Fruit fly (Drosophila melanogaster) whole organism: ENCODE data around the gene CG31926.

Source experiments
- CG8478 ChIP-seq: fragments of >200 bp; optimal IDR thresholded peaks from 2 replicates; lab custom pipeline; 2018; ENCODE audit warnings: inconsistent platforms
- Dll ChIP-seq: fragments of >200 bp; optimal IDR thresholded peaks from 2 replicates; lab custom pipeline; 2017
- EcR ChIP-seq, 2 experiments: fragments of >200 bp; optimal IDR thresholded peaks; 2 replicates each; lab custom pipeline; 2017; ENCODE audit warnings: missing biosample characterization in 2 of 2, missing genetic modification characterization in 2 of 2, missing genetic modification reagents in 2 of 2
- pan ChIP-seq: fragments of >200 bp; optimal IDR thresholded peaks from 2 replicates; lab custom pipeline; 2017
- psq ChIP-seq: fragments of >200 bp; optimal IDR thresholded peaks from 2 replicates; lab custom pipeline; 2017
- usp ChIP-seq: fragments of >200 bp; optimal IDR thresholded peaks from 2 replicates; lab custom pipeline; 2017; ENCODE audit warnings: missing biosample characterization, missing genetic modification characterization, mixed read lengths

The CG31926 gene

DNA sequence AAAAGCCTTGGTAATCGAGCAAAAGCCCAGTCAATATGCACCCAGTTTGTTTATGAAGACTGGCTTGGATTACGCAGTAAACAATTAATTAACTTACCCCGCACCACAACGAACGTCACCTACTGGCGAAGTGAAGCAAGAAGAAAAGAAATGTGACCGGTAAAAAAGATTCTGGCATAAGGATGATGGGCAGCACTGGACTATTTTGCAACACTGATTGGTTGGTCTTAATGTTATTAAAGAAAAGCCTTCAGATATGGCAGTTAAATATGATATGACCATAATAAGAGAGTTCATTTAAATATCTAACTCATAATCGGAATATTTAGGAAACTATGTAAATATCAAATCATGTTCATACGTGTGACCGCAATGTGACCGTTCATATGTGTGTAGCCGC lies 5.1 kb downstream of the CG31926 start, which contains the start of gene CG18131:
Gene CG18131, minus strand, starts transcription at position 297 of the 400 bp plus-strand sequence.
- TF ChIP-seq EcR (GFP tag; optimal IDR thresholded peaks at IDR 0.05; lab: Kevin White, UChicago) (no peak), usp (GFP tag; lab: Kevin White, UChicago) (no peak), CG8478 (lab: Kevin White, UChicago) (no peak), pan (no peak), Dll (lab: Kevin White, UChicago) (no peak), psq (lab: Kevin White, UChicago) (no peak)

DNA sequence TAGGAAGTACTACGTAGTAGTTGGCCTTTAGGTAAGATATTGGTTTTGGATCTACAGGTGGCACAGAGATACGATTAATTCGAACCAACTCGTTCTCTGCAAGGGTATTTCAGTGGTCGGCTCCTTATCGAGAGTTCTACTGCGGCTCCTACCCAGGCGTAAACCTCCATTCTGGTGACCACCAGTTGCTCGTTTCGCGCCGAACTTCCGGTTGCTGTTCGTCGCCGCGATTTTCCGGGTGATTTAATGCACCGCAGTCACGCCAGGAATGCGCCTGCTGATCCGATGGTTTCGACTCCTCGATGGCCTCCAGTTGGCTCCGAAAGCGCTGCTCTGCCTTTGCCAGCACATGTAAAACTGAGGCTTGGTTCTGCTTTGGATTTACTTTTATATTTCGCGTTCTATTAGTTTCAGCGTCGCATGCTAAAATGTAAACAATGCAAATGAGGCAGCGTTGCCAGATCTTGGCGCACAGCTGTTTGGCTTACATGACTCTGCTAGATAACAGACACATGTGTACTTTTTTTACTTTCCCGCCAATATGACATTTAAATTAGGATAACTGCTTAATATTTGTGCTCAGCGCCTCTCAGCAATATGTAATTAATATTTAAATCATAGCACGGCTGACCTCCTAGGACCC lies 7.3 kb downstream of the CG31926 start, which contains the start of gene CG7420:
Gene CG7420, minus strand, starts transcription at position 446 of the 643 bp plus-strand sequence.
- no peak for TF ChIP-seq pan
- no peak for TF ChIP-seq usp (GFP tag; lab: Kevin White, UChicago)
- TF ChIP-seq psq (lab: Kevin White, UChicago) = no peak
- no peak for TF ChIP-seq EcR (GFP tag; optimal IDR thresholded peaks at IDR 0.05; lab: Kevin White, UChicago)
- TF ChIP-seq CG8478 (lab: Kevin White, UChicago) = no peak
- TF ChIP-seq Dll (lab: Kevin White, UChicago) = no peak

DNA sequence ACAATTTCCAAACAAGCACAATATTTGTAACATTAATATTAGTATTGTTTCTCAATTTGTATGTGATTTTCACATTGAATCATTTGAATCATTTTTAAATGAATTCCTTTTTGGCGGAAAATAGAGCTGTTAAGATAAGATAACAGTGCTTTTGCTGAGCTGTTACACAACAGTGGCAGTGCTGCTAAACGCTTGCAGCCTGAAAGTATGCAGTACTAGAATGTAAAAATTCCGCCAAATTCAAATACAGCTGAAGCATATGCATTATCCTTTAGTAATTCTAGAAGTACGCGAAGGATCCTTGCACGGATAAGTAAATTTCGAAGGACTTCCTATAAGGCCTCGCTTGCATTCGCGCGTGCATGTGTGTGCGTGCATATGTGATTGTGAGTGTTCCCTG lies 9.0 kb downstream of the CG31926 start:
- TF ChIP-seq Dll (lab: Kevin White, UChicago) (no peak), pan (no peak), psq (lab: Kevin White, UChicago) (no peak), EcR (GFP tag; optimal IDR thresholded peaks at IDR 0.05; lab: Kevin White, UChicago) (no peak)

DNA sequence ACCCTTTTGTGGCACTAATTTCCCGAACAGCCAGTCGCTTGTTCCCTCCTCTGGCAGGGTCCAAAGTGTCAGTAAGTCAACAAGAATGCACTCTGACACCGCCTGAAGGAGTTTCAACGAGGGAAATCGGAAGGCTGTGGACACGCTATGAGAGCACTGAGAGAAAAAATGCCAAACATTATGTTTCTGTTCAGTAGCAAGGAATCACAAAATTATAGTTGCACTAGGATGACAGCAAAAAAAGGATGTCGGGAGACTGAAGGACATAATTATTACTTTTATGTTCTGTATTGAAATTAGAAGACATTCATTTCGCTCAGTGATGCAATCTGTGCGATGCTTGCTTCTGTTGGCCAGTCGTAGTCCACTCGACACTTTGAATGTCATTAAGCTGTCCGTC lies 14.5 kb downstream of the CG31926 start:
- TF ChIP-seq psq (lab: Kevin White, UChicago) = no peak
- no peak for TF ChIP-seq pan
- TF ChIP-seq EcR (GFP tag; optimal IDR thresholded peaks at IDR 0.05; lab: Kevin White, UChicago) = no peak
- no peak for TF ChIP-seq Dll (lab: Kevin White, UChicago)
- TF ChIP-seq CG8478 (lab: Kevin White, UChicago) = no peak
- no peak for TF ChIP-seq usp (GFP tag; lab: Kevin White, UChicago)

DNA sequence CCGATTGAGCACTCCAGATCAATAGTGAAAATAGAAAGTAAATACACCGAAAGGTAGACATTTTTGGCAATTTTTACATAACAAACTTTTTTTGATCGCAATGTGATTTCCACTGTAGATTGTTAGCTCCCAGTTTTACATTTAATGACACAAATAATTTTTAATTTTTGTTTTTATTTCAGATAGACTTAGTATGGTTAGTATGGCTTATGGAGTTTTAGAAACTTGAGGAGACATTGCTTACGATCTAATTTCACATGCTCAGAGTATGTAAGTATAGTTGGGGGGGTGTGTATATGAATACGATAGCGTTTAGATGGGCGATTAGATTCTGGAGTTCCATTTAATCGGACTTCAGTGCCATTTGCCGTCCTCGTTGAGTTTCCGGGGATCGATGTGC lies 22.1 kb downstream of the CG31926 start, which contains the start of gene CG18132:
Gene CG18132, minus strand, starts transcription at position 101 of the 400 bp plus-strand sequence.
- TF ChIP-seq Dll (lab: Kevin White, UChicago) = no peak
- TF ChIP-seq pan = no peak
- TF ChIP-seq EcR (GFP tag; optimal IDR thresholded peaks at IDR 0.05; lab: Kevin White, UChicago) = no peak
- TF ChIP-seq psq (lab: Kevin White, UChicago) = no peak
- no peak for TF ChIP-seq usp (GFP tag; lab: Kevin White, UChicago)
- no peak for TF ChIP-seq CG8478 (lab: Kevin White, UChicago)

DNA sequence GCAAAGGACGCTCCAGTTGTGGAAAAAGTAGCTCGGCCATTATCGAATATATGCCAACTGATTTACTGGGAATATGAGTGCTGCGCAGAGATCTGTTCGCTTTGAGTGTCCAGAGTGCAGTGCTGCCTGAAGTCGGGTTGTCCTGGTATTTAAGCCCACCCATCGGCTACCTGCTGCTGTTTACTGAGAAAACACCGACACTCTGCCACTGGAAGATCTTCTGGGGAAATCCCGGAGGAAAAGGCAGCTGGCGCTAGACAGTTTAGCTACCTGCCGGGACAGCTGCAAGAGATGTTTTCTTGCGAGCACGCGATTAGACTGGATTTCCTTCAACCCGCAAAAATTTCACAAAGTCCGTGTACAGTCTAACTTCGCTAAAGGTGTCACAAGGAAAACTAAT lies 22.8 kb downstream of the CG31926 start, which contains the start of gene halo:
Gene halo, minus strand, starts transcription at position 127 of the 400 bp plus-strand sequence.
- TF ChIP-seq psq (lab: Kevin White, UChicago) (no peak), CG8478 (lab: Kevin White, UChicago) (no peak)

DNA sequence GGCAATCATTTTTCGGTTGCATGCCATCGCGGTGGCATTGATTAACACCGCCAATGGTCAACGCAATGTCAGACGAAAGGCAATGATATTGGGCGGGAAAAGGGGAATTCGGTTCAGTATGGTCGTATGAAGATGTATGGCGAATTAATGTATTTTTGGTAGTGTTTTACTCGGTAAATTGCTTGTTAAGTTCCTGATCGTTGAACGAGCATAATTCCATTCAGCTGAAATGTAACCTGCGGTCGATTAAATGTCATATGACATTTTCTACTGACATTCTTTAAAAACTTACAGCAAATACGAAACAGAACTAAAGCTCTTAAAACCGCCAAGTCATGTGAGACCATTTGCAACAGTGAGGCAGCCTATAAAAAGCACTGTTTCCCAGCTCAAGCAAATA lies 24.9 kb downstream of the CG31926 start, which contains the start of gene Or22a:
Gene Or22a, plus strand, starts transcription at position 301 of the 400 bp plus-strand sequence.
- TF ChIP-seq psq (lab: Kevin White, UChicago) = no peak
- TF ChIP-seq pan = no peak
- TF ChIP-seq Dll (lab: Kevin White, UChicago) = no peak
- TF ChIP-seq CG8478 (lab: Kevin White, UChicago) = no peak
- TF ChIP-seq EcR (GFP tag; optimal IDR thresholded peaks at IDR 0.05; lab: Kevin White, UChicago) = no peak
- no peak for TF ChIP-seq usp (GFP tag; lab: Kevin White, UChicago)

DNA sequence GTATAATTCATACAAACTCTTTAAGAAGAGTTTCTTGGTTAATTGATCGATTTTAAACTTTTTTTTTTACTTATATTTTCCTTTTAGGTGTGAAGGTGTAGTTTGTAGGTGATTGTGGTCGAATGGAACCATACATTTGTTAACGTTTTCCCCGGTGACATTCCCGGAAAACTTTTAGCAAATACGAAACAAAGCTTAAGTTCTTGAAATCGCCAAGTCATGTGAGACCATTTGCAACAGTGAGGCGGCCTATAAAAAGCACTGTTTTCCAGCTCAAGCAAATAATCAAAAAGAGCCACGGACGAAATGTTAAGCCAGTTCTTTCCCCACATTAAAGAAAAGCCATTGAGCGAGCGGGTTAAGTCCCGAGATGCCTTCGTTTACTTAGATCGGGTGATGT lies 27.1 kb downstream of the CG31926 start, which contains the start of gene Or22b:
Gene Or22b, plus strand, starts transcription at position 301 of the 400 bp plus-strand sequence.
- TF ChIP-seq usp (GFP tag; lab: Kevin White, UChicago) = no peak
- TF ChIP-seq psq (lab: Kevin White, UChicago) = no peak
- TF ChIP-seq EcR (GFP tag; optimal IDR thresholded peaks at IDR 0.05; lab: Kevin White, UChicago) = no peak
- TF ChIP-seq Dll (lab: Kevin White, UChicago) = no peak
- TF ChIP-seq CG8478 (lab: Kevin White, UChicago) = no peak
- no peak for TF ChIP-seq pan

DNA sequence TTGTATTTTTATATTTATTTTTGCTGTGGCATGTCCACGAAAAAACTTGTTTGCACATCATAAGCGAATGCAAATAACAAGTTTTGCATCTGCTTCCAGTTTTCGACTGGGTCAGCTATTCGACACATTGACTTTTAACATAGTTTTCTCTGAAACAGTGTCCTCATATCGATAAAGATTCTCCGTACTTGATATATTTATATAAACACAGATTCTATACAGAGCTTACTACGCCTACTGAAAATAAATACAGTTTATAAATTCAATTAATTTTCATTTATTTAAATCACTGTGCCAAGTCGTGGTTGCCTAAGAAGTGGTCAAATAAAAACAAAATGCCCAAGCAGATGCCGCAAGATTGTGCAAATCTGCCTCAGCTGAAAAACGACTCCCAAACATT lies 40.0 kb downstream of the CG31926 start:
- no peak for TF ChIP-seq EcR (GFP tag; optimal IDR thresholded peaks at IDR 0.05; lab: Kevin White, UChicago)
- no peak for TF ChIP-seq pan
- TF ChIP-seq psq (lab: Kevin White, UChicago) = no peak
- no peak for TF ChIP-seq CG8478 (lab: Kevin White, UChicago)
- no peak for TF ChIP-seq Dll (lab: Kevin White, UChicago)
- no peak for TF ChIP-seq usp (GFP tag; lab: Kevin White, UChicago)

DNA sequence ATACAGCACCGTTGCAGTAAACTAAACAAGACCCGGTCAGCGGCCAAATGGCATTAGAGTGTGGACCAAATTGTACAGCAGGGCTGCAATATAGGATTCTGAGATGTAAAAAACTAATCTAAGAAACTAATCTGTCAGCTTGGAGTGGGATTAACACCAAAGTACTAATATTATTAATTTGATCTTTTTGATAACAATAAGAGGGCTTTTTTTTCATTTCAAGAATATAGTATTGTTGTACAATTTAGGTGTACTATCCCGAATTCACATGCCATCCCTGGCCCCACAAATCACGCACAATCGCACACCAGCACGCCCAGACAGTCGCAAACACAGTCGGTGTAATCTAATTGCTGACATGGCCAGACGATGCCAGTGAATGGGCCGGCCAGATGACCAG lies 42.9 kb downstream of the CG31926 start:
- TF ChIP-seq pan (no peak), psq (lab: Kevin White, UChicago) (no peak), usp (GFP tag; lab: Kevin White, UChicago) (no peak), Dll (lab: Kevin White, UChicago) (no peak), EcR (GFP tag; optimal IDR thresholded peaks at IDR 0.05; lab: Kevin White, UChicago) (no peak), CG8478 (lab: Kevin White, UChicago) (no peak)
